Fruit fly (Drosophila melanogaster): ENCODE results near the gene CG31883.

The CG31883 gene

dm6 chr2L:9529858-9530378, 1.6 kb downstream of the CG31883 start:
- TF ChIP-seq CG14655 (GFP tag; optimal IDR thresholded peaks at IDR 0.05) = peak; percentile 34
- TF ChIP-seq CG8159 (tag; optimal IDR thresholded peaks at IDR 0.05) = no peak
- TF ChIP-seq Pif1A (GFP tag; optimal IDR thresholded peaks at IDR 0.05) = no peak
- no peak for TF ChIP-seq CG12605 (GFP tag; IDR thresholded peaks at IDR 0.05)
- TF ChIP-seq CG8301 (tag; optimal IDR thresholded peaks at IDR 0.05) = peak; percentile 6
- no peak for TF ChIP-seq CG17806 (tag; optimal IDR thresholded peaks at IDR 0.05)
- TF ChIP-seq fd96Ca (GFP tag; IDR thresholded peaks at IDR 0.05) = 0 out of 3 replicates have a peak, but pooled peaks have one; percentile 27

- TF ChIP-seq D1 (tag; optimal IDR thresholded peaks at IDR 0.05) (peak; percentile 86), Snoo (tag; optimal IDR thresholded peaks at IDR 0.05) (no peak), EcR (GFP tag; optimal IDR thresholded peaks at IDR 0.05) (no peak)
These were observed 11.8 kb downstream of the CG31883 start, which contains the start of gene CG17855 for dm6 chr2L:9539988-9540573. Gene CG17855, plus strand, starts transcription at chr2L:9540523.

- no peak for TF ChIP-seq CG34367 (tag; optimal IDR thresholded peaks at IDR 0.05)
- no peak for TF ChIP-seq CG14655 (GFP tag; optimal IDR thresholded peaks at IDR 0.05)
- no peak for TF ChIP-seq CG8159 (tag; optimal IDR thresholded peaks at IDR 0.05)
- TF ChIP-seq CG32121 (GFP tag; IDR thresholded peaks at IDR 0.05) = no peak
- TF ChIP-seq D1 (tag; optimal IDR thresholded peaks at IDR 0.05) = no peak
- TF ChIP-seq Ets98B (GFP tag; IDR thresholded peaks at IDR 0.05) = no peak
- no peak for TF ChIP-seq CG17806 (tag; optimal IDR thresholded peaks at IDR 0.05)
- no peak for TF ChIP-seq rn (GFP tag; IDR thresholded peaks at IDR 0.05)
- no peak for TF ChIP-seq CG9948 (tag; optimal IDR thresholded peaks at IDR 0.05)
- no peak for TF ChIP-seq CG4496 (GFP tag; IDR thresholded peaks at IDR 0.05)
- no peak for TF ChIP-seq Pif1A (GFP tag; optimal IDR thresholded peaks at IDR 0.05)
- TF ChIP-seq CG8301 (tag; optimal IDR thresholded peaks at IDR 0.05) = no peak
- no peak for TF ChIP-seq CG12605 (GFP tag; IDR thresholded peaks at IDR 0.05)
- TF ChIP-seq EcR (GFP tag; optimal IDR thresholded peaks at IDR 0.05) = no peak
- TF ChIP-seq Snoo (tag; optimal IDR thresholded peaks at IDR 0.05) = no peak
- TF ChIP-seq fd96Ca (GFP tag; IDR thresholded peaks at IDR 0.05) = no peak
- no peak for TF ChIP-seq CG13204 (GFP tag; optimal IDR thresholded peaks at IDR 0.05)
- TF ChIP-seq gl (tag; optimal IDR thresholded peaks at IDR 0.05) = no peak
These were observed 14.3 kb downstream of the CG31883 start, which contains the start of gene Cpr30B for dm6 chr2L:9542578-9542977. Gene Cpr30B, plus strand, starts transcription at chr2L:9542878.

- TF ChIP-seq CG15710 (tag; optimal IDR thresholded peaks at IDR 0.05) = no peak
- no peak for TF ChIP-seq CG9948 (tag; optimal IDR thresholded peaks at IDR 0.05)
- no peak for TF ChIP-seq CG12605 (GFP tag; IDR thresholded peaks at IDR 0.05)
- TF ChIP-seq gl (tag; optimal IDR thresholded peaks at IDR 0.05) = no peak
- no peak for TF ChIP-seq D1 (tag; optimal IDR thresholded peaks at IDR 0.05)
- TF ChIP-seq rn (GFP tag; IDR thresholded peaks at IDR 0.05) = no peak
- no peak for TF ChIP-seq CG17806 (tag; optimal IDR thresholded peaks at IDR 0.05)
- no peak for TF ChIP-seq Ets98B (GFP tag; IDR thresholded peaks at IDR 0.05)
- no peak for TF ChIP-seq CG8159 (tag; optimal IDR thresholded peaks at IDR 0.05)
- no peak for TF ChIP-seq CG8301 (tag; optimal IDR thresholded peaks at IDR 0.05)
- TF ChIP-seq CG13204 (GFP tag; optimal IDR thresholded peaks at IDR 0.05) = no peak
- no peak for TF ChIP-seq CG4496 (GFP tag; IDR thresholded peaks at IDR 0.05)
- no peak for TF ChIP-seq Pif1B (GFP tag; optimal IDR thresholded peaks at IDR 0.05)
- TF ChIP-seq Pif1A (GFP tag; optimal IDR thresholded peaks at IDR 0.05) = no peak
- no peak for TF ChIP-seq CG34367 (tag; optimal IDR thresholded peaks at IDR 0.05)
- TF ChIP-seq CG32121 (GFP tag; IDR thresholded peaks at IDR 0.05) = no peak
- no peak for TF ChIP-seq EcR (GFP tag; optimal IDR thresholded peaks at IDR 0.05)
- TF ChIP-seq CG10348 (GFP tag; IDR thresholded peaks at IDR 0.05) = no peak
- no peak for TF ChIP-seq CG14655 (GFP tag; optimal IDR thresholded peaks at IDR 0.05)
These were observed 15.6 kb downstream of the CG31883 start, which contains the start of gene CG13113 for dm6 chr2L:9543871-9544270. Gene CG13113, plus strand, starts transcription at chr2L:9544171.

- TF ChIP-seq CG15710 (tag; optimal IDR thresholded peaks at IDR 0.05) = no peak
These were observed 17.2 kb downstream of the CG31883 start, which contains the start of gene CG13114 for dm6 chr2L:9545511-9545910. Gene CG13114, plus strand, starts transcription at chr2L:9545811.

dm6 chr2L:9550880-9551279, 22.6 kb downstream of the CG31883 start:
- TF ChIP-seq CG32121 (GFP tag; IDR thresholded peaks at IDR 0.05) (peak; percentile 64), Pif1A (GFP tag; optimal IDR thresholded peaks at IDR 0.05) (no peak), Ets98B (GFP tag; IDR thresholded peaks at IDR 0.05) (peak; percentile 86)

- no peak for TF ChIP-seq CG10348 (GFP tag; IDR thresholded peaks at IDR 0.05)
- TF ChIP-seq CG9948 (tag; optimal IDR thresholded peaks at IDR 0.05) = no peak
- TF ChIP-seq fd96Ca (GFP tag; IDR thresholded peaks at IDR 0.05) = no peak
- no peak for TF ChIP-seq Pif1B (GFP tag; optimal IDR thresholded peaks at IDR 0.05)
- no peak for TF ChIP-seq Pif1A (GFP tag; optimal IDR thresholded peaks at IDR 0.05)
- TF ChIP-seq Snoo (tag; optimal IDR thresholded peaks at IDR 0.05) = no peak
- TF ChIP-seq CG13204 (GFP tag; optimal IDR thresholded peaks at IDR 0.05) = no peak
- TF ChIP-seq CG12605 (GFP tag; IDR thresholded peaks at IDR 0.05) = no peak
- TF ChIP-seq CG14655 (GFP tag; optimal IDR thresholded peaks at IDR 0.05) = no peak
- TF ChIP-seq EcR (GFP tag; optimal IDR thresholded peaks at IDR 0.05) = no peak
- no peak for TF ChIP-seq CG4496 (GFP tag; IDR thresholded peaks at IDR 0.05)
- TF ChIP-seq CG32121 (GFP tag; IDR thresholded peaks at IDR 0.05) = no peak
- TF ChIP-seq CG8301 (tag; optimal IDR thresholded peaks at IDR 0.05) = no peak
- TF ChIP-seq Ets98B (GFP tag; IDR thresholded peaks at IDR 0.05) = no peak
- no peak for TF ChIP-seq CG17806 (tag; optimal IDR thresholded peaks at IDR 0.05)
- no peak for TF ChIP-seq D1 (tag; optimal IDR thresholded peaks at IDR 0.05)
- no peak for TF ChIP-seq gl (tag; optimal IDR thresholded peaks at IDR 0.05)
- TF ChIP-seq CG34367 (tag; optimal IDR thresholded peaks at IDR 0.05) = no peak
- no peak for TF ChIP-seq rn (GFP tag; IDR thresholded peaks at IDR 0.05)
These were observed 29.5 kb downstream of the CG31883 start for dm6 chr2L:9557858-9558257.
